Worm (Caenorhabditis elegans) whole organism, dauer: ENCODE data around the gene ddx-46.
"Not testable (repeated sequence)": the region's sequence is repeated elsewhere in the genome, so short reads cannot be mapped to it uniquely, and the experiment has no call there.

ENCODE experiments used
- unc-62 ChIP-seq: sonication (generic microtip); optimal IDR thresholded peaks from 2 replicates; lab custom pipeline; 2017; ENCODE audit warnings: missing biosample characterization, missing genetic modification reagents, missing genetic modification characterization

Gene ddx-46

ce11 chrIV:1309600-1310207 is at the start of gene ddx-46, which contains the start of gene F53H1.4:
TSS of gene ddx-46 (minus strand) at chrIV:1309650.
TSS of gene F53H1.4 (plus strand) at chrIV:1310166.
- no peak for TF ChIP-seq unc-62

ce11 chrIV:1359125-1359524 is 49.7 kb upstream of the ddx-46 start, which contains the start of gene col-105:
TSS of gene col-105 (minus strand) at chrIV:1359225.
- TF ChIP-seq unc-62 = no peak

- no peak for TF ChIP-seq unc-62
These were observed 48.7 kb upstream of the ddx-46 start for ce11 chrIV:1358109-1358508.

- TF ChIP-seq unc-62 = no peak
These were observed 45.7 kb upstream of the ddx-46 start, which contains the start of gene col-104 for ce11 chrIV:1355147-1355546. TSS of gene col-104 (minus strand) at chrIV:1355305.

ce11 chrIV:1353811-1354210 is 44.4 kb upstream of the ddx-46 start:
- TF ChIP-seq unc-62 = no peak

- TF ChIP-seq unc-62 = no peak
These were observed 39.9 kb upstream of the ddx-46 start for ce11 chrIV:1349352-1349751.

- no peak for TF ChIP-seq unc-62
These were observed 37.5 kb upstream of the ddx-46 start, which contains the start of gene rfc-2 for ce11 chrIV:1346981-1347380. TSS of gene rfc-2 (plus strand) at chrIV:1347314.

ce11 chrIV:1343379-1343778 is 33.9 kb upstream of the ddx-46 start, which contains the start of gene F58F6.5:
TSS of gene F58F6.5 (plus strand) at chrIV:1343679.
- not testable (repeated sequence) for TF ChIP-seq unc-62

- not testable (repeated sequence) for TF ChIP-seq unc-62
These were observed 31.3 kb upstream of the ddx-46 start, which contains the start of gene F58F6.6 for ce11 chrIV:1340788-1341187. TSS of gene F58F6.6 (plus strand) at chrIV:1341088.

ce11 chrIV:1328682-1329212 is 19.3 kb upstream of the ddx-46 start, which contains the start of gene F53H1.3:
TSS of gene F53H1.3 (plus strand) at chrIV:1329162.
- no peak for TF ChIP-seq unc-62

- TF ChIP-seq unc-62 = no peak
These were observed 887 bp upstream of the ddx-46 start for ce11 chrIV:1310337-1310736.

- no peak for TF ChIP-seq unc-62
These were observed 10.5 kb downstream of the ddx-46 start for ce11 chrIV:1298984-1299383.

- TF ChIP-seq unc-62 = no peak
These were observed 20.1 kb downstream of the ddx-46 start, which contains the start of gene plst-1 for ce11 chrIV:1289327-1289726. TSS of gene plst-1 (plus strand) at chrIV:1289627.

ce11 chrIV:1286549-1286948 is 22.9 kb downstream of the ddx-46 start:
- TF ChIP-seq unc-62 = no peak

ce11 chrIV:1284877-1285276 is 24.6 kb downstream of the ddx-46 start:
- no peak for TF ChIP-seq unc-62

ce11 chrIV:1278945-1279344 is 30.5 kb downstream of the ddx-46 start:
- TF ChIP-seq unc-62 = no peak

- no peak for TF ChIP-seq unc-62
These were observed 32.4 kb downstream of the ddx-46 start for ce11 chrIV:1277067-1277466.

- no peak for TF ChIP-seq unc-62
These were observed 33.5 kb downstream of the ddx-46 start for ce11 chrIV:1275910-1276309.
